Fruit fly (Drosophila melanogaster) whole organism, embryonic: Measurements from ENCODE around the gene Ufd4.

ENCODE experiments used
- Antp ChIP-seq: fragments of 200-800 bp; sonication (Bioruptor generic); optimal IDR thresholded peaks from 3 replicates; lab custom pipeline; 2016; ENCODE audit warnings: missing biosample characterization, missing genetic modification characterization
- BEAF-32 ChIP-seq: fragments of 200-800 bp; sonication (Bioruptor generic); optimal IDR thresholded peaks from 3 replicates; lab custom pipeline; 2017; ENCODE audit warnings: missing biosample characterization, missing genetic modification characterization, mild to moderate bottlenecking, moderate library complexity, missing genetic modification reagents
- BtbVII ChIP-seq: fragments of 200-800 bp; sonication (Bioruptor generic); optimal IDR thresholded peaks from 3 replicates; lab custom pipeline; 2017; ENCODE audit warnings: missing biosample characterization, mild to moderate bottlenecking, missing genetic modification characterization
- CG10147 ChIP-seq: fragments of 200-800 bp; sonication (Bioruptor generic); optimal IDR thresholded peaks from 2 replicates; lab custom pipeline; 2019; ENCODE audit warnings: missing biosample characterization, mild to moderate bottlenecking, missing genetic modification characterization, moderate library complexity
- CG10565 ChIP-seq: fragments of 200-800 bp; sonication (Bioruptor generic); optimal IDR thresholded peaks from 3 replicates; lab custom pipeline; 2016; ENCODE audit warnings: missing biosample characterization, mild to moderate bottlenecking, missing genetic modification characterization
- CG11398 ChIP-seq: fragments of 200-800 bp; sonication (Bioruptor generic); optimal IDR thresholded peaks from 2 replicates; lab custom pipeline; 2016; ENCODE audit warnings: missing biosample characterization, missing genetic modification characterization
- CG11456 ChIP-seq: fragments of 200-800 bp; sonication (Bioruptor generic); IDR thresholded peaks from 3 replicates; pipeline ENCODE4 v1.3.6; 2022; ENCODE audit warnings: missing biosample characterization, missing genetic modification characterization
- CG11723 ChIP-seq: fragments of 200-800 bp; sonication (Bioruptor generic); optimal IDR thresholded peaks from 2 replicates; lab custom pipeline; 2017; ENCODE audit warnings: missing biosample characterization, mild to moderate bottlenecking, missing genetic modification characterization
- CG12104 ChIP-seq: fragments of 200-800 bp; sonication (Bioruptor generic); optimal IDR thresholded peaks from 3 replicates; lab custom pipeline; 2016; ENCODE audit warnings: missing biosample characterization, missing genetic modification characterization
- CG1233 ChIP-seq: fragments of 200-800 bp; sonication (Bioruptor generic); optimal IDR thresholded peaks from 4 replicates; lab custom pipeline; 2018; ENCODE audit warnings: missing biosample characterization, mild to moderate bottlenecking, missing genetic modification characterization
- CG12659 ChIP-seq: fragments of 200-800 bp; sonication (Bioruptor generic); optimal IDR thresholded peaks from 3 replicates; lab custom pipeline; 2017; ENCODE audit warnings: mild to moderate bottlenecking, missing biosample characterization, missing genetic modification reagents, missing genetic modification characterization
- CG12769 ChIP-seq: fragments of 200-800 bp; sonication (Bioruptor generic); optimal IDR thresholded peaks from 2 replicates; lab custom pipeline; 2019; ENCODE audit warnings: missing biosample characterization, mild to moderate bottlenecking, missing genetic modification characterization, moderate library complexity
- CG13123 ChIP-seq: fragments of 200-800 bp; sonication (Bioruptor generic); optimal IDR thresholded peaks from 2 replicates; lab custom pipeline; 2016; ENCODE audit warnings: missing biosample characterization, missing genetic modification characterization
- CG14710 ChIP-seq: fragments of 200-800 bp; sonication (Bioruptor generic); optimal IDR thresholded peaks from 3 replicates; lab custom pipeline; 2019; ENCODE audit warnings: missing biosample characterization, mild to moderate bottlenecking, missing genetic modification characterization, moderate library complexity
- CG17328 ChIP-seq: fragments of 200-800 bp; sonication (Bioruptor generic); IDR thresholded peaks from 2 replicates; pipeline ENCODE4 v1.3.6; 2022; ENCODE audit warnings: missing biosample characterization, missing genetic modification characterization
- CG18262 ChIP-seq: fragments of 200-800 bp; optimal IDR thresholded peaks from 3 replicates; lab custom pipeline; 2019; ENCODE audit warnings: missing biosample characterization, mild to moderate bottlenecking, missing genetic modification characterization, moderate library complexity
- CG33557 ChIP-seq: fragments of 200-800 bp; sonication (Bioruptor generic); optimal IDR thresholded peaks from 2 replicates; lab custom pipeline; 2019; ENCODE audit warnings: missing biosample characterization, mild to moderate bottlenecking, missing genetic modification characterization, moderate library complexity
- CG4360 ChIP-seq: fragments of 200-800 bp; sonication (Bioruptor generic); IDR thresholded peaks from 2 replicates; pipeline ENCODE4 v1.3.6; 2022; ENCODE audit warnings: missing biosample characterization, missing genetic modification characterization
- CG5245 ChIP-seq: fragments of 200-800 bp; sonication (Bioruptor generic); optimal IDR thresholded peaks from 3 replicates; lab custom pipeline; 2016; ENCODE audit warnings: missing biosample characterization, missing genetic modification characterization
- CG5953 ChIP-seq: fragments of 200-800 bp; sonication (Bioruptor generic); IDR thresholded peaks from 2 replicates; pipeline ENCODE4 v1.3.6; 2022; ENCODE audit warnings: missing biosample characterization, missing genetic modification characterization
- CG6813 ChIP-seq: fragments of 200-800 bp; sonication (Bioruptor generic); optimal IDR thresholded peaks from 2 replicates; lab custom pipeline; 2017; ENCODE audit warnings: missing biosample characterization, missing genetic modification characterization, mild to moderate bottlenecking, moderate library complexity, missing genetic modification reagents
- CG7372 ChIP-seq: fragments of 200-800 bp; sonication (Bioruptor generic); IDR thresholded peaks from 2 replicates; pipeline ENCODE4 v1.3.6; 2022; ENCODE audit warnings: missing biosample characterization, missing genetic modification characterization
- CG8290 ChIP-seq, 3 experiments: fragments of 200-800 bp; sonication (Bioruptor generic); optimal IDR thresholded peaks; 2 replicates each; lab custom pipeline; 2016 to 2019; ENCODE audit warnings: missing biosample characterization in 3 of 3, missing genetic modification characterization in 3 of 3, mild to moderate bottlenecking in 2 of 3, moderate library complexity in 1 of 3
- HLH54F ChIP-seq: fragments of 200-800 bp; sonication (Bioruptor generic); optimal IDR thresholded peaks from 3 replicates; lab custom pipeline; 2016; ENCODE audit warnings: missing biosample characterization, missing genetic modification characterization
- HmgZ ChIP-seq: fragments of 200-800 bp; sonication (Bioruptor generic); optimal IDR thresholded peaks from 2 replicates; lab custom pipeline; 2018; ENCODE audit warnings: missing biosample characterization, mild to moderate bottlenecking, missing genetic modification characterization
- Lhr ChIP-seq: fragments of 200-800 bp; sonication (Bioruptor generic); optimal IDR thresholded peaks from 3 replicates; lab custom pipeline; 2017; ENCODE audit warnings: mild to moderate bottlenecking, missing biosample characterization, missing genetic modification reagents, missing genetic modification characterization
- MESR4 ChIP-seq: fragments of 200-800 bp; sonication (Bioruptor generic); optimal IDR thresholded peaks from 2 replicates; lab custom pipeline; 2018; ENCODE audit warnings: missing biosample characterization, mild to moderate bottlenecking, missing genetic modification characterization, moderate library complexity
- Ssrp ChIP-seq: fragments of 200-800 bp; sonication (Bioruptor generic); optimal IDR thresholded peaks from 2 replicates; lab custom pipeline; 2018; ENCODE audit warnings: missing biosample characterization, mild to moderate bottlenecking, missing genetic modification characterization, moderate library complexity
- YL-1 ChIP-seq: fragments of 200-800 bp; sonication (Bioruptor generic); optimal IDR thresholded peaks from 3 replicates; lab custom pipeline; 2017; ENCODE audit warnings: missing biosample characterization, mild to moderate bottlenecking, missing genetic modification characterization
- abd-A ChIP-seq: fragments of 200-800 bp; sonication (Bioruptor generic); optimal IDR thresholded peaks from 3 replicates; lab custom pipeline; 2019; ENCODE audit warnings: missing biosample characterization, mild to moderate bottlenecking, missing genetic modification characterization, moderate library complexity
- caup ChIP-seq: fragments of 200-800 bp; sonication (Bioruptor generic); optimal IDR thresholded peaks from 3 replicates; lab custom pipeline; 2017; ENCODE audit warnings: missing biosample characterization, mild to moderate bottlenecking, missing genetic modification characterization, moderate library complexity; ENCODE audit not compliant: severe bottlenecking
- crc ChIP-seq: fragments of 200-800 bp; sonication (Bioruptor generic); optimal IDR thresholded peaks from 2 replicates; lab custom pipeline; 2016; ENCODE audit warnings: missing biosample characterization, missing genetic modification characterization
- dimm ChIP-seq: fragments of 200-800 bp; sonication (Bioruptor generic); IDR thresholded peaks from 2 replicates; pipeline ENCODE4 v1.3.6; 2022; ENCODE audit warnings: missing biosample characterization, missing genetic modification characterization
- dmrt11E ChIP-seq: fragments of 200-800 bp; sonication (Bioruptor generic); optimal IDR thresholded peaks from 3 replicates; lab custom pipeline; 2018; ENCODE audit warnings: missing biosample characterization, mild to moderate bottlenecking, missing genetic modification characterization, moderate library complexity
- dmrt99B ChIP-seq: fragments of 200-800 bp; sonication (Bioruptor generic); optimal IDR thresholded peaks from 2 replicates; lab custom pipeline; 2018; ENCODE audit warnings: missing biosample characterization, mild to moderate bottlenecking, missing genetic modification characterization, moderate library complexity
- fd64A ChIP-seq: fragments of 200-800 bp; sonication (Bioruptor generic); optimal IDR thresholded peaks from 3 replicates; lab custom pipeline; 2018; ENCODE audit warnings: missing biosample characterization, mild to moderate bottlenecking, missing genetic modification characterization
- gro ChIP-seq: fragments of 200-800 bp; sonication (Bioruptor generic); optimal IDR thresholded peaks from 2 replicates; lab custom pipeline; 2016; ENCODE audit warnings: missing biosample characterization, missing genetic modification characterization
- lilli ChIP-seq: fragments of 200-800 bp; sonication (Bioruptor generic); optimal IDR thresholded peaks from 3 replicates; lab custom pipeline; 2016; ENCODE audit warnings: missing biosample characterization, missing genetic modification characterization
- mld ChIP-seq: fragments of 200-800 bp; sonication (Bioruptor generic); IDR thresholded peaks from 3 replicates; pipeline ENCODE4 v1.3.6; 2022; ENCODE audit warnings: missing biosample characterization, missing genetic modification characterization; ENCODE audit not compliant: partially characterized antibody
- run ChIP-seq: fragments of 200-800 bp; sonication (Bioruptor generic); optimal IDR thresholded peaks from 3 replicates; lab custom pipeline; 2018; ENCODE audit warnings: missing biosample characterization, mild to moderate bottlenecking, missing genetic modification characterization
- scrt ChIP-seq: fragments of 200-800 bp; sonication (Bioruptor generic); optimal IDR thresholded peaks from 2 replicates; lab custom pipeline; 2018; ENCODE audit warnings: missing biosample characterization, mild to moderate bottlenecking, missing genetic modification characterization, moderate library complexity
- shn ChIP-seq: fragments of 200-800 bp; sonication (Bioruptor generic); optimal IDR thresholded peaks from 3 replicates; lab custom pipeline; 2016; ENCODE audit warnings: missing biosample characterization, missing genetic modification characterization
- sisA ChIP-seq: fragments of 200-800 bp; sonication (Bioruptor generic); IDR thresholded peaks from 2 replicates; pipeline ENCODE4 v1.3.6; 2022; ENCODE audit warnings: missing biosample characterization, missing genetic modification characterization
- trem ChIP-seq: fragments of 200-800 bp; optimal IDR thresholded peaks from 3 replicates; lab custom pipeline; 2019; ENCODE audit warnings: missing biosample characterization, mild to moderate bottlenecking, missing genetic modification characterization, moderate library complexity
- ttk ChIP-seq: fragments of 200-800 bp; sonication (Bioruptor generic); IDR thresholded peaks from 2 replicates; pipeline ENCODE4 v2.1.2; 2022; ENCODE audit warnings: missing biosample characterization, missing genetic modification characterization

Ufd4 gene

dm6 chr2L:10238726-10239652 lies 53.2 kb downstream of the Ufd4 start, which contains the start of gene me31B (continued):
- no peak for TF ChIP-seq scrt (GFP tag; lab: Kevin White, UChicago)
- peak; percentile 49 for TF ChIP-seq CG12659
- no peak for TF ChIP-seq abd-A (tag; lab: Kevin White, UChicago)
- no peak for TF ChIP-seq caup (GFP tag; lab: Kevin White, UChicago)
- TF ChIP-seq BEAF-32 (GFP tag; lab: Kevin White, UChicago) = peak; percentile 27
- peak; percentile 7 for TF ChIP-seq Lhr (GFP tag; lab: Kevin White, UChicago)
- TF ChIP-seq CG5245 (GFP tag; lab: Kevin White, UChicago) = no peak
- TF ChIP-seq lilli = no peak
- TF ChIP-seq CG7372 (GFP tag; lab: Robert Waterston, UW) = no peak
- TF ChIP-seq MESR4 (GFP tag; lab: Kevin White, UChicago) = peak; percentile 74
- no peak for TF ChIP-seq CG10565 (GFP tag; lab: Kevin White, UChicago)
- TF ChIP-seq dimm (GFP tag; lab: Robert Waterston, UW) = no peak
- peak; percentile 97 for TF ChIP-seq CG11398 (GFP tag; lab: Kevin White, UChicago)
- TF ChIP-seq CG12769 (tag; lab: Kevin White, UChicago) = no peak
- TF ChIP-seq Ssrp (tag; lab: Kevin White, UChicago) = peak; percentile 36
- peak; percentile 33 for TF ChIP-seq CG14710 (tag; lab: Kevin White, UChicago)
- TF ChIP-seq CG11723 (GFP tag; lab: Kevin White, UChicago) = peak; percentile 97
- peak; percentile 17 for TF ChIP-seq CG1233 (GFP tag; lab: Kevin White, UChicago)
- TF ChIP-seq Antp (GFP tag; lab: Kevin White, UChicago) = no peak
- TF ChIP-seq YL-1 (GFP tag; lab: Kevin White, UChicago) = peak; percentile 12
- TF ChIP-seq dmrt99B (tag; lab: Kevin White, UChicago) = no peak
- no peak for TF ChIP-seq CG8290 (GFP tag; optimal IDR thresholded peaks at IDR 0.05; lab: Kevin White, UChicago)
- TF ChIP-seq CG8290 (tag; optimal IDR thresholded peaks at IDR 0.05; lab: Kevin White, UChicago) = peak in 1 of 2 experiments; percentile 41

dm6 chr2L:10237725-10238446 lies 54.3 kb downstream of the Ufd4 start, which contains the start of gene mthl15:
TSS of gene mthl15 (minus strand) at chr2L:10238317.
- TF ChIP-seq CG10147 (no peak), fd64A (GFP tag; lab: Kevin White, UChicago) (peak; percentile 51), crc (peak; percentile 6), mld (GFP tag; lab: Robert Waterston, UW) (no peak), HLH54F (GFP tag; lab: Kevin White, UChicago) (no peak), CG33557 (GFP tag; lab: Kevin White, UChicago) (peak; percentile 36), BtbVII (peak; percentile 3), CG13123 (GFP tag; lab: Kevin White, UChicago) (no peak), run (no peak), CG18262 (tag; lab: Kevin White, UChicago) (no peak), ttk (GFP tag; lab: Robert Waterston, UW) (no peak), shn (GFP tag; lab: Kevin White, UChicago) (no peak), dmrt11E (tag; lab: Kevin White, UChicago) (peak; percentile 34), CG8290 (GFP tag; optimal IDR thresholded peaks at IDR 0.05; lab: Kevin White, UChicago) (no peak), CG8290 (tag; optimal IDR thresholded peaks at IDR 0.05; lab: Kevin White, UChicago) (peak in 1 of 2 experiments; percentile 44), CG4360 (GFP tag; lab: Robert Waterston, UW) (no peak), CG6813 (GFP tag; lab: Kevin White, UChicago) (no peak), sisA (GFP tag; lab: Robert Waterston, UW) (no peak), HmgZ (tag; lab: Kevin White, UChicago) (peak; percentile 54), CG17328 (0 out of 2 replicates have a peak, but pooled peaks have one; percentile 29), CG11456 (GFP tag; lab: Robert Waterston, UW) (no peak), CG12104 (no peak), gro (GFP tag; lab: Kevin White, UChicago) (no peak), CG5953 (GFP tag; lab: Robert Waterston, UW) (no peak), trem (no peak)
